Fruit fly (Drosophila melanogaster): ENCODE data around the gene nod.

dm6 chrX:11548701-11549100 lies 31.9 kb upstream of the nod start:
- TF ChIP-seq CG8478 (optimal IDR thresholded peaks at IDR 0.05), result no peak
- no peak for TF ChIP-seq CTCF (optimal IDR thresholded peaks at IDR 0.05)

Data from S2 (cell line).